Fruit fly (Drosophila melanogaster) whole organism, embryonic: ENCODE measurements around the gene superdeath.
A peak's percentile ranks its signal among the peaks of the same experiment; 100 is the strongest.

ENCODE experiments used
- Adf1 ChIP-seq: fragments of 200-800 bp; sonication (Bioruptor generic); IDR thresholded peaks from 2 replicates; pipeline ENCODE4 v1.3.6; 2022; ENCODE audit warnings: missing biosample characterization, missing genetic modification characterization
- CG10267 ChIP-seq: fragments of 200-800 bp; sonication (Bioruptor generic); optimal IDR thresholded peaks from 2 replicates; lab custom pipeline; 2018; ENCODE audit warnings: missing biosample characterization, mild to moderate bottlenecking, missing genetic modification characterization, moderate library complexity
- CG10959 ChIP-seq: fragments of 200-800 bp; sonication (Bioruptor generic); IDR thresholded peaks from 2 replicates; pipeline ENCODE4 v1.3.6; 2022; ENCODE audit warnings: missing biosample characterization, missing genetic modification characterization
- CG11504 ChIP-seq: fragments of 200-800 bp; sonication (Bioruptor generic); optimal IDR thresholded peaks from 3 replicates; lab custom pipeline; 2019; ENCODE audit warnings: missing biosample characterization, mild to moderate bottlenecking, missing genetic modification characterization, moderate library complexity
- CG12104 ChIP-seq: fragments of 200-800 bp; sonication (Bioruptor generic); optimal IDR thresholded peaks from 3 replicates; lab custom pipeline; 2016; ENCODE audit warnings: missing biosample characterization, missing genetic modification characterization
- CG12236 ChIP-seq: fragments of 200-800 bp; sonication (Bioruptor generic); optimal IDR thresholded peaks from 2 replicates; lab custom pipeline; 2016; ENCODE audit warnings: missing biosample characterization, missing genetic modification characterization
- CG12391 ChIP-seq: fragments of 200-800 bp; sonication (Bioruptor generic); optimal IDR thresholded peaks from 3 replicates; lab custom pipeline; 2018; ENCODE audit warnings: missing biosample characterization, mild to moderate bottlenecking, missing genetic modification characterization, moderate library complexity
- CG12769 ChIP-seq: fragments of 200-800 bp; sonication (Bioruptor generic); optimal IDR thresholded peaks from 2 replicates; lab custom pipeline; 2019; ENCODE audit warnings: missing biosample characterization, mild to moderate bottlenecking, missing genetic modification characterization, moderate library complexity
- CG13296 ChIP-seq: fragments of 200-800 bp; sonication (Bioruptor generic); optimal IDR thresholded peaks from 3 replicates; lab custom pipeline; 2018; ENCODE audit warnings: missing biosample characterization, mild to moderate bottlenecking, missing genetic modification characterization
- CG15514 ChIP-seq: fragments of 200-800 bp; sonication (Bioruptor generic); optimal IDR thresholded peaks from 3 replicates; lab custom pipeline; 2017; ENCODE audit warnings: missing biosample characterization, missing genetic modification characterization, mild to moderate bottlenecking, moderate library complexity, missing genetic modification reagents
- CG30403 ChIP-seq: fragments of 200-800 bp; sonication (Bioruptor generic); optimal IDR thresholded peaks from 3 replicates; lab custom pipeline; 2016; ENCODE audit warnings: missing biosample characterization, missing genetic modification characterization
- CG32532 ChIP-seq: fragments of 200-800 bp; sonication (Bioruptor generic); IDR thresholded peaks from 2 replicates; pipeline ENCODE4 v1.3.6; 2022; ENCODE audit warnings: missing biosample characterization, missing genetic modification characterization
- CG33213 ChIP-seq: fragments of 200-800 bp; sonication (Bioruptor generic); optimal IDR thresholded peaks from 3 replicates; lab custom pipeline; 2016; ENCODE audit warnings: missing biosample characterization, missing genetic modification characterization
- CG3847 ChIP-seq: fragments of 200-800 bp; sonication (Bioruptor generic); IDR thresholded peaks from 2 replicates; pipeline ENCODE4 v1.3.6; 2022; ENCODE audit warnings: missing biosample characterization, missing genetic modification characterization
- CG4404 ChIP-seq: fragments of 200-800 bp; sonication (Bioruptor generic); IDR thresholded peaks from 2 replicates; pipeline ENCODE4 v1.3.6; 2022; ENCODE audit warnings: missing biosample characterization, missing genetic modification characterization
- CG8290 ChIP-seq, 3 experiments: fragments of 200-800 bp; sonication (Bioruptor generic); optimal IDR thresholded peaks; 2 replicates each; lab custom pipeline; 2016 to 2019; ENCODE audit warnings: missing biosample characterization in 3 of 3, missing genetic modification characterization in 3 of 3, mild to moderate bottlenecking in 2 of 3, moderate library complexity in 1 of 3
- CG8944 ChIP-seq: fragments of 200-800 bp; sonication (Bioruptor generic); optimal IDR thresholded peaks from 3 replicates; lab custom pipeline; 2016; ENCODE audit warnings: missing biosample characterization, missing genetic modification characterization
- CG9727 ChIP-seq: fragments of 200-800 bp; sonication (Bioruptor generic); optimal IDR thresholded peaks from 3 replicates; lab custom pipeline; 2017; ENCODE audit warnings: missing biosample characterization, mild to moderate bottlenecking, missing genetic modification characterization
- CG9797 ChIP-seq: fragments of 200-800 bp; sonication (Bioruptor generic); optimal IDR thresholded peaks from 3 replicates; lab custom pipeline; 2018; ENCODE audit warnings: missing biosample characterization, mild to moderate bottlenecking, missing genetic modification characterization
- ERR ChIP-seq: fragments of 200-800 bp; sonication (Bioruptor generic); optimal IDR thresholded peaks from 2 replicates; lab custom pipeline; 2016; ENCODE audit warnings: missing biosample characterization, missing genetic modification characterization
- Ets97D ChIP-seq: fragments of 200-800 bp; sonication (Bioruptor generic); optimal IDR thresholded peaks from 3 replicates; lab custom pipeline; 2016; ENCODE audit warnings: missing biosample characterization, missing genetic modification characterization
- Gsc ChIP-seq: fragments of 200-800 bp; sonication (Bioruptor generic); IDR thresholded peaks from 2 replicates; pipeline ENCODE4 v1.3.6; 2022; ENCODE audit warnings: missing biosample characterization, missing genetic modification characterization
- H2.0 ChIP-seq: fragments of 200-800 bp; sonication (Bioruptor generic); IDR thresholded peaks from 2 replicates; pipeline ENCODE4 v1.3.6; 2022; ENCODE audit warnings: missing biosample characterization, missing genetic modification characterization
- HHEX ChIP-seq: fragments of 200-800 bp; sonication (Bioruptor generic); optimal IDR thresholded peaks from 3 replicates; lab custom pipeline; 2017; ENCODE audit warnings: missing biosample characterization, mild to moderate bottlenecking, missing genetic modification characterization, missing genetic modification reagents
- Hr78 ChIP-seq, 2 experiments: fragments of 200-800 bp in 1 of 2; fragments of >200 bp in 1 of 2; sonication (Bioruptor generic) in 1 of 2; optimal IDR thresholded peaks; 2 replicates each; lab custom pipeline; 2017 to 2019; ENCODE audit warnings: missing biosample characterization in 2 of 2, missing genetic modification characterization in 2 of 2, mild to moderate bottlenecking in 1 of 2, moderate library complexity in 1 of 2
- Max ChIP-seq: fragments of 200-800 bp; sonication (Bioruptor generic); optimal IDR thresholded peaks from 2 replicates; lab custom pipeline; 2016; ENCODE audit warnings: missing biosample characterization, mild to moderate bottlenecking, missing genetic modification characterization
- NK7.1 ChIP-seq: fragments of 200-800 bp; sonication (Bioruptor generic); optimal IDR thresholded peaks from 3 replicates; lab custom pipeline; 2016; ENCODE audit warnings: missing biosample characterization, missing genetic modification characterization
- Neu2 ChIP-seq: fragments of 200-800 bp; sonication (Bioruptor generic); optimal IDR thresholded peaks from 3 replicates; lab custom pipeline; 2016; ENCODE audit warnings: missing biosample characterization, missing genetic modification characterization, borderline replicate concordance
- Rfx ChIP-seq: fragments of 200-800 bp; sonication (Bioruptor generic); IDR thresholded peaks from 2 replicates; pipeline ENCODE4 v1.3.6; 2022; ENCODE audit warnings: missing biosample characterization, missing genetic modification characterization
- abd-A ChIP-seq: fragments of 200-800 bp; sonication (Bioruptor generic); optimal IDR thresholded peaks from 3 replicates; lab custom pipeline; 2019; ENCODE audit warnings: missing biosample characterization, mild to moderate bottlenecking, missing genetic modification characterization, moderate library complexity
- bigmax ChIP-seq: fragments of 200-800 bp; sonication (Bioruptor generic); optimal IDR thresholded peaks from 2 replicates; lab custom pipeline; 2018; ENCODE audit warnings: missing biosample characterization, mild to moderate bottlenecking, missing genetic modification characterization
- bsh ChIP-seq, 2 experiments: fragments of 200-800 bp; sonication (Bioruptor generic); optimal IDR thresholded peaks; 2 replicates each; lab custom pipeline; 2017 to 2018; ENCODE audit warnings: mild to moderate bottlenecking in 2 of 2, missing biosample characterization in 2 of 2, missing genetic modification characterization in 2 of 2, moderate library complexity in 1 of 2
- btn ChIP-seq: fragments of 200-800 bp; sonication (Bioruptor generic); optimal IDR thresholded peaks from 2 replicates; lab custom pipeline; 2016; ENCODE audit warnings: missing biosample characterization, missing genetic modification characterization
- cwo ChIP-seq: fragments of 200-800 bp; sonication (Bioruptor generic); optimal IDR thresholded peaks from 3 replicates; lab custom pipeline; 2017; ENCODE audit warnings: missing biosample characterization, missing genetic modification characterization, mild to moderate bottlenecking, moderate library complexity, missing genetic modification reagents
- dimm ChIP-seq: fragments of 200-800 bp; sonication (Bioruptor generic); IDR thresholded peaks from 2 replicates; pipeline ENCODE4 v1.3.6; 2022; ENCODE audit warnings: missing biosample characterization, missing genetic modification characterization
- dmrt11E ChIP-seq: fragments of 200-800 bp; sonication (Bioruptor generic); optimal IDR thresholded peaks from 3 replicates; lab custom pipeline; 2018; ENCODE audit warnings: missing biosample characterization, mild to moderate bottlenecking, missing genetic modification characterization, moderate library complexity
- ems ChIP-seq: fragments of 200-800 bp; sonication (Bioruptor generic); optimal IDR thresholded peaks from 3 replicates; lab custom pipeline; 2016; ENCODE audit warnings: missing biosample characterization, missing genetic modification characterization
- en ChIP-seq: fragments of 200-800 bp; sonication (Bioruptor generic); optimal IDR thresholded peaks from 2 replicates; lab custom pipeline; 2016; ENCODE audit warnings: missing biosample characterization, missing genetic modification characterization
- exex ChIP-seq: fragments of 200-800 bp; sonication (Bioruptor generic); optimal IDR thresholded peaks from 4 replicates; lab custom pipeline; 2018; ENCODE audit warnings: missing biosample characterization, mild to moderate bottlenecking, missing genetic modification characterization, moderate library complexity
- gt ChIP-seq: fragments of 200-800 bp; sonication (Bioruptor generic); IDR thresholded peaks from 2 replicates; pipeline ENCODE4 v1.3.6; 2022; ENCODE audit warnings: missing biosample characterization, missing genetic modification characterization
- lilli ChIP-seq: fragments of 200-800 bp; sonication (Bioruptor generic); optimal IDR thresholded peaks from 3 replicates; lab custom pipeline; 2016; ENCODE audit warnings: missing biosample characterization, missing genetic modification characterization
- maf-S ChIP-seq: fragments of 200-800 bp; sonication (Bioruptor generic); optimal IDR thresholded peaks from 2 replicates; lab custom pipeline; 2016; ENCODE audit warnings: missing biosample characterization, missing genetic modification characterization
- nerfin-1 ChIP-seq: fragments of 200-800 bp; sonication (Bioruptor generic); optimal IDR thresholded peaks from 3 replicates; lab custom pipeline; 2019; ENCODE audit warnings: missing biosample characterization, mild to moderate bottlenecking, missing genetic modification characterization, moderate library complexity
- pho ChIP-seq: fragments of 200-800 bp; sonication (Bioruptor generic); optimal IDR thresholded peaks from 2 replicates; lab custom pipeline; 2016; ENCODE audit warnings: missing biosample characterization, missing genetic modification characterization
- pita ChIP-seq: fragments of 200-800 bp; sonication (Bioruptor generic); optimal IDR thresholded peaks from 2 replicates; lab custom pipeline; 2017; ENCODE audit warnings: missing biosample characterization, mild to moderate bottlenecking, missing genetic modification characterization
- pros ChIP-seq: fragments of 200-800 bp; sonication (Bioruptor generic); optimal IDR thresholded peaks from 3 replicates; lab custom pipeline; 2019; ENCODE audit warnings: missing biosample characterization, mild to moderate bottlenecking, missing genetic modification characterization, moderate library complexity
- repo ChIP-seq: fragments of 200-800 bp; sonication (Bioruptor generic); optimal IDR thresholded peaks from 2 replicates; lab custom pipeline; 2016; ENCODE audit warnings: missing biosample characterization, missing genetic modification characterization
- so ChIP-seq: fragments of 200-800 bp; sonication (Bioruptor generic); IDR thresholded peaks from 3 replicates; pipeline ENCODE4 v1.3.6; 2022; ENCODE audit warnings: missing biosample characterization, missing genetic modification characterization
- tna ChIP-seq: fragments of 200-800 bp; sonication (Bioruptor generic); IDR thresholded peaks from 2 replicates; pipeline ENCODE4 v1.3.6; 2022; ENCODE audit warnings: missing biosample characterization, missing genetic modification characterization; ENCODE audit not compliant: partially characterized antibody
- vfl ChIP-seq: fragments of 200-800 bp; sonication (Bioruptor generic); optimal IDR thresholded peaks from 2 replicates; lab custom pipeline; 2016; ENCODE audit warnings: missing biosample characterization, missing genetic modification characterization

superdeath gene

dm6 chr3R:29148072-29148471, 9.6 kb downstream of the superdeath start, which contains the start of the genes CG11882 and Pglym78 (continued):
- peak; percentile 6 for TF ChIP-seq CG9727
- peak; percentile 73 for TF ChIP-seq pho
- TF ChIP-seq ems (GFP tag; lab: Kevin White, UChicago) = no peak
- peak; percentile 75 for TF ChIP-seq Rfx (GFP tag; lab: Robert Waterston, UW)
- TF ChIP-seq nerfin-1 (tag; lab: Kevin White, UChicago) = peak; percentile 28
- TF ChIP-seq ERR (GFP tag; lab: Kevin White, UChicago) = peak; percentile 100
- TF ChIP-seq Max (GFP tag; lab: Kevin White, UChicago) = no peak
- peak; percentile 72 for TF ChIP-seq CG9797 (GFP tag; lab: Kevin White, UChicago)
- TF ChIP-seq CG30403 (GFP tag; lab: Kevin White, UChicago) = peak; percentile 50
- no peak for TF ChIP-seq Neu2 (GFP tag; lab: Kevin White, UChicago)
- TF ChIP-seq CG3847 (GFP tag; lab: Robert Waterston, UW) = peak; percentile 90
- no peak for TF ChIP-seq HHEX (GFP tag; lab: Kevin White, UChicago)
- TF ChIP-seq CG32532 (GFP tag; lab: Robert Waterston, UW) = peak; percentile 72
- TF ChIP-seq CG10267 (tag; lab: Kevin White, UChicago) = peak; percentile 36
- TF ChIP-seq Ets97D = peak; percentile 96
- no peak for TF ChIP-seq CG12236 (GFP tag; lab: Kevin White, UChicago)
- peak; percentile 4 for TF ChIP-seq bigmax (GFP tag; lab: Kevin White, UChicago)
- peak; percentile 15; the same call in 1 of the 3 replicates for TF ChIP-seq so (GFP tag; lab: Robert Waterston, UW)
- TF ChIP-seq lilli (GFP tag; lab: Kevin White, UChicago) = peak; percentile 78
- TF ChIP-seq Adf1 = peak; percentile 65; the same call in 1 of the 2 replicates
- TF ChIP-seq CG8944 (GFP tag; lab: Kevin White, UChicago) = no peak
- peak; percentile 90 for TF ChIP-seq CG15514
- peak; percentile 37; the same call in 1 of the 2 replicates for TF ChIP-seq tna (GFP tag; lab: Robert Waterston, UW)
- TF ChIP-seq btn (GFP tag; lab: Kevin White, UChicago) = no peak
- no peak for TF ChIP-seq bsh (GFP tag; optimal IDR thresholded peaks at IDR 0.05; lab: Kevin White, UChicago)
- TF ChIP-seq repo (GFP tag; lab: Kevin White, UChicago) = no peak
- TF ChIP-seq dmrt11E (tag; lab: Kevin White, UChicago) = no peak
- no peak for TF ChIP-seq gt (GFP tag; lab: Robert Waterston, UW)
- TF ChIP-seq CG12104 (GFP tag; lab: Kevin White, UChicago) = no peak
- TF ChIP-seq CG10959 (GFP tag; lab: Robert Waterston, UW) = no peak
- TF ChIP-seq Gsc (GFP tag; lab: Robert Waterston, UW) = no peak
- TF ChIP-seq CG4404 (GFP tag; lab: Robert Waterston, UW) = no peak
- TF ChIP-seq CG33213 (GFP tag; lab: Kevin White, UChicago) = peak; percentile 60
- peak; percentile 49 for TF ChIP-seq CG12391 (tag; lab: Kevin White, UChicago)
- 0 out of 2 replicates have a peak, but pooled peaks have one; percentile 22 for TF ChIP-seq H2.0
- no peak for TF ChIP-seq NK7.1 (GFP tag; lab: Kevin White, UChicago)
- no peak for TF ChIP-seq dimm (GFP tag; lab: Robert Waterston, UW)
- TF ChIP-seq Hr78 (GFP tag; optimal IDR thresholded peaks at IDR 0.05; lab: Kevin White, UChicago) = peak in 1 of 2 experiments; percentile 62
- peak; percentile 60 for TF ChIP-seq exex (tag; lab: Kevin White, UChicago)
- TF ChIP-seq maf-S (GFP tag; lab: Kevin White, UChicago) = no peak
- no peak for TF ChIP-seq CG13296
- TF ChIP-seq CG11504 (tag; lab: Kevin White, UChicago) = no peak
- no peak for TF ChIP-seq abd-A (tag; lab: Kevin White, UChicago)
- no peak for TF ChIP-seq pita (GFP tag; lab: Kevin White, UChicago)
- TF ChIP-seq en (GFP tag; lab: Kevin White, UChicago) = peak; percentile 40
- no peak for TF ChIP-seq CG12769 (tag; lab: Kevin White, UChicago)
- no peak for TF ChIP-seq cwo (GFP tag; lab: Kevin White, UChicago)
- TF ChIP-seq CG8290 (GFP tag; optimal IDR thresholded peaks at IDR 0.05; lab: Kevin White, UChicago) = no peak
- no peak for TF ChIP-seq CG8290 (tag; optimal IDR thresholded peaks at IDR 0.05; lab: Kevin White, UChicago)
- peak; percentile 3 for TF ChIP-seq pros (GFP tag; lab: Kevin White, UChicago)
- TF ChIP-seq vfl (GFP tag; lab: Kevin White, UChicago) = peak; percentile 8
